Worm (Caenorhabditis elegans) whole organism, L2 larva: ENCODE results near the gene klp-3.

Source experiments
- C34F6.9 ChIP-seq: fragments of 150-350 bp; optimal IDR thresholded peaks from 2 replicates; lab custom pipeline; 2014; ENCODE audit warnings: missing biosample characterization, missing genetic modification characterization
- F13H6.1 ChIP-seq: sonication (generic microtip); optimal IDR thresholded peaks from 2 replicates; lab custom pipeline; 2016; ENCODE audit warnings: missing genetic modification characterization, missing compliant biosample characterization
- R02D3.7 ChIP-seq: fragments of 150-350 bp; optimal IDR thresholded peaks from 2 replicates; lab custom pipeline; 2014; ENCODE audit warnings: missing biosample characterization, missing genetic modification characterization
- Y55F3AM.14 ChIP-seq: fragments of 200-800 bp; sonication (Bioruptor generic); optimal IDR thresholded peaks from 2 replicates; lab custom pipeline; 2018; ENCODE audit warnings: mild to moderate bottlenecking, missing genetic modification characterization, missing compliant biosample characterization
- aly-2 ChIP-seq: fragments of 150-350 bp; optimal IDR thresholded peaks from 2 replicates; lab custom pipeline; 2014; ENCODE audit warnings: missing biosample characterization, missing genetic modification characterization
- ama-1 ChIP-seq: fragments of 150-350 bp; optimal IDR thresholded peaks from 2 replicates; lab custom pipeline; 2018; ENCODE audit warnings: inconsistent platforms
- blmp-1 ChIP-seq: sonication (generic microtip); optimal IDR thresholded peaks from 2 replicates; lab custom pipeline; 2017; ENCODE audit warnings: missing genetic modification characterization, mild to moderate bottlenecking, missing compliant biosample characterization, antibody characterized with exemption, moderate library complexity; ENCODE audit not compliant: insufficient read depth
- ceh-82 ChIP-seq: fragments of 150-350 bp; optimal IDR thresholded peaks from 2 replicates; lab custom pipeline; 2014; ENCODE audit warnings: missing biosample characterization, missing genetic modification characterization
- dmd-4 ChIP-seq: sonication (generic microtip); optimal IDR thresholded peaks from 2 replicates; lab custom pipeline; 2017; ENCODE audit warnings: missing biosample characterization, missing genetic modification characterization
- fos-1 ChIP-seq: fragments of 150-350 bp; optimal IDR thresholded peaks from 2 replicates; lab custom pipeline; 2014; ENCODE audit warnings: missing biosample characterization, missing genetic modification characterization
- gmeb-1 ChIP-seq: fragments of 150-350 bp; optimal IDR thresholded peaks from 2 replicates; lab custom pipeline; 2014; ENCODE audit warnings: missing biosample characterization, missing genetic modification characterization
- lin-13 ChIP-seq: fragments of 150-350 bp; optimal IDR thresholded peaks from 2 replicates; lab custom pipeline; 2014; ENCODE audit warnings: missing biosample characterization, missing genetic modification reagents, missing genetic modification characterization
- lin-39 ChIP-seq: fragments of 150-350 bp; optimal IDR thresholded peaks from 2 replicates; lab custom pipeline; 2014; ENCODE audit warnings: missing biosample characterization, missing genetic modification reagents, missing genetic modification characterization
- lsy-2 ChIP-seq, 2 experiments: fragments of 150-350 bp in 1 of 2; sonication (generic microtip) in 1 of 2; optimal IDR thresholded peaks; 2 replicates each; lab custom pipeline; 2014 to 2017; ENCODE audit warnings: missing biosample characterization in 2 of 2, missing genetic modification characterization in 2 of 2
- mab-5 ChIP-seq: fragments of 150-350 bp; optimal IDR thresholded peaks from 2 replicates; lab custom pipeline; 2014; ENCODE audit warnings: missing biosample characterization, missing genetic modification characterization
- mbf-1 ChIP-seq: sonication (generic microtip); optimal IDR thresholded peaks from 2 replicates; lab custom pipeline; 2017; ENCODE audit warnings: missing biosample characterization, missing genetic modification characterization
- mdl-1 ChIP-seq, 2 experiments: fragments of 150-350 bp in 1 of 2; sonication (generic microtip) in 1 of 2; optimal IDR thresholded peaks; 2 replicates each; lab custom pipeline; 2017; ENCODE audit warnings: missing biosample characterization in 2 of 2, missing genetic modification characterization in 2 of 2
- nhr-10 ChIP-seq: sonication (generic microtip); optimal IDR thresholded peaks from 2 replicates; lab custom pipeline; 2017; ENCODE audit warnings: missing biosample characterization, missing genetic modification characterization
- nhr-129 ChIP-seq: fragments of 150-350 bp; optimal IDR thresholded peaks from 2 replicates; lab custom pipeline; 2014; ENCODE audit warnings: missing biosample characterization, missing genetic modification characterization
- nhr-21 ChIP-seq: fragments of 150-350 bp; optimal IDR thresholded peaks from 2 replicates; lab custom pipeline; 2014; ENCODE audit warnings: missing biosample characterization, missing genetic modification characterization
- nhr-23 ChIP-seq: fragments of 150-350 bp; optimal IDR thresholded peaks from 2 replicates; lab custom pipeline; 2014; ENCODE audit warnings: missing biosample characterization, missing genetic modification reagents, missing genetic modification characterization
- skn-1 ChIP-seq: sonication (generic microtip); optimal IDR thresholded peaks from 2 replicates; lab custom pipeline; 2017; ENCODE audit warnings: missing biosample characterization, missing genetic modification characterization
- sma-3 ChIP-seq: sonication (generic microtip); optimal IDR thresholded peaks from 2 replicates; lab custom pipeline; 2016; ENCODE audit warnings: missing genetic modification reagents, missing genetic modification characterization, missing compliant biosample characterization
- sma-9 ChIP-seq, 2 experiments: fragments of 150-350 bp in 1 of 2; sonication (generic microtip) in 1 of 2; optimal IDR thresholded peaks; 2 replicates each; lab custom pipeline; 2014 to 2016; ENCODE audit warnings: missing genetic modification characterization in 2 of 2, mild to moderate bottlenecking in 1 of 2, missing biosample characterization in 1 of 2, missing compliant biosample characterization in 1 of 2, missing genetic modification reagents in 1 of 2, moderate library complexity in 1 of 2
- snpc-4 ChIP-seq: fragments of 150-350 bp; optimal IDR thresholded peaks from 2 replicates; lab custom pipeline; 2014; ENCODE audit warnings: missing biosample characterization, missing genetic modification characterization
- unc-39 ChIP-seq: fragments of 150-350 bp; optimal IDR thresholded peaks from 2 replicates; lab custom pipeline; 2014; ENCODE audit warnings: missing biosample characterization, missing genetic modification characterization
- unc-55 ChIP-seq: fragments of 150-350 bp; sonication (generic microtip); optimal IDR thresholded peaks from 3 replicates; lab custom pipeline; 2014; ENCODE audit warnings: missing biosample characterization, missing genetic modification reagents, missing genetic modification characterization
- unc-62 ChIP-seq: fragments of 150-350 bp; optimal IDR thresholded peaks from 2 replicates; lab custom pipeline; 2014; ENCODE audit warnings: missing biosample characterization, missing genetic modification reagents, missing genetic modification characterization
- zag-1 ChIP-seq: fragments of 150-350 bp; optimal IDR thresholded peaks from 2 replicates; lab custom pipeline; 2014; ENCODE audit warnings: missing biosample characterization, missing genetic modification characterization
- ztf-4 ChIP-seq: fragments of 150-350 bp; optimal IDR thresholded peaks from 2 replicates; lab custom pipeline; 2014; ENCODE audit warnings: missing biosample characterization, missing genetic modification characterization

klp-3 gene

DNA sequence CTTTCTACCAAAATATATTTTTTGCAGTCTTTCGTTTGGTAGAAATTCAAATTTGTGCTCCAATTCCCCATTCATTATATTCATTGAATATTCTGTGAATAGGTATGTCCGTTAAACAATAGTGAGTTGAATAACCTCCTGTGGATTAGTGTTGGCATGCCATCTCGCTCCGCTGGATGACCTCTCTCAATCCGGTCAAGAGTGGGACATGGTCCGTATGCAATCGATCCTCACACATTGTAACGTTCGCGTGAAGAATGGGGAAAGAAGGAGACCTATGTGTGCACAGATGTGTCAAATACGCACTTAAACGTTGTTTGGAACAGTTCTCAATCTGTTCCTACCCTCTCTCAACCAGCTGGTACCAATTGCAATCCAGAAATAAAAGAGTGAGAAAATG is 28.9 kb upstream of the klp-3 start:
- TF ChIP-seq nhr-129 (tag; lab: Kevin White, UChicago) (no peak), unc-39 (tag; lab: Kevin White, UChicago) (no peak), unc-62 (GFP tag; lab: Kevin White, UChicago) (no peak), dmd-4 (no peak), R02D3.7 (no peak), nhr-10 (no peak), F13H6.1 (tag; lab: Kevin White, UChicago) (no peak), mab-5 (tag; lab: Kevin White, UChicago) (no peak), fos-1 (tag; lab: Kevin White, UChicago) (no peak), ceh-82 (no peak)
- TF ChIP-seq, all 48 proteins: peak for 0

DNA sequence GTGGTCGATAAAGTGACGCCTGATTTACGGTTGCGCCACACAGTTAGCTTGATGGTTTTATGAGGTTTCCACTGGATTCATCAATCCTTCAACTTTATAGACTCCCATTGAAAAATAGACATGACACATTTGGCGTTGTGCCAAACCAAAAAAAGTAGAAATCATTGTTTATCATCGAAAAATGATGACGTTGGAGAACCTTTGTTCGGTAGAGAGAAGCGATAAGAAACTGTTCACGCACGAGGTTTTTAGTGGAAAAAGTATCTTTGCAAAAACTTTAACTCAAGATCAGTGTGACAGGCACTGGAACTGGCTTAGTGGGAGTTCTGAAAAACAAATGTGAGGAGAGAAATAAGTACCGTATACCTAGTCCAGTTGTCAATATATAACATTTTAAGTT is 28.5 kb upstream of the klp-3 start:
- TF ChIP-seq nhr-23 (tag; lab: Kevin White, UChicago), result no peak
- TF ChIP-seq F13H6.1 (tag; lab: Kevin White, UChicago), result no peak
- no peak for TF ChIP-seq mdl-1 (tag; optimal IDR thresholded peaks at IDR 0.05; lab: Kevin White, UChicago)
- peak; percentile 26 for TF ChIP-seq fos-1 (tag; lab: Kevin White, UChicago)
- TF ChIP-seq snpc-4, result no peak
- peak; percentile 24 for TF ChIP-seq skn-1 (tag; lab: Kevin White, UChicago)
- TF ChIP-seq sma-3 (GFP tag; lab: Kevin White, UChicago), result no peak
- no peak for TF ChIP-seq nhr-21 (tag; lab: Kevin White, UChicago)

DNA sequence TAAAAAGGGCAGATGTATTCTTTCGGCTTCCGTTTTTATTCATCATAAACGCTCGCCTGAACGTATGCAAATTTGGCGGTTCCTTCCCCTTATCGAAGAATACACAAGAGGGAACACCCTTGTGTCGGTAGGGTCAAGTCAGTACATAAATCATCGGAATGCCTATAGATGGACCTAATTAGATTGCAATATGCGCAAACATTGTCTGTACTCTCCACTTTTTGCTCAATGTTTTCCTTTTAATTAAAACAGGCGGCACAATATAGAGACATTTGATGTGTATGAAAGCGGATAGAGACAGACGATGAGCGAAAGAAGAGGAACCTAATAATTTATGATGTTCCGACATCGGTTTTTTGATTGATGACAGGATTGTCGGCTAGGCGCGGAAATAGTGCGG is 27.9 kb upstream of the klp-3 start:
- TF ChIP-seq mab-5 (tag; lab: Kevin White, UChicago) (peak; percentile 49), nhr-21 (tag; lab: Kevin White, UChicago) (no peak)

DNA sequence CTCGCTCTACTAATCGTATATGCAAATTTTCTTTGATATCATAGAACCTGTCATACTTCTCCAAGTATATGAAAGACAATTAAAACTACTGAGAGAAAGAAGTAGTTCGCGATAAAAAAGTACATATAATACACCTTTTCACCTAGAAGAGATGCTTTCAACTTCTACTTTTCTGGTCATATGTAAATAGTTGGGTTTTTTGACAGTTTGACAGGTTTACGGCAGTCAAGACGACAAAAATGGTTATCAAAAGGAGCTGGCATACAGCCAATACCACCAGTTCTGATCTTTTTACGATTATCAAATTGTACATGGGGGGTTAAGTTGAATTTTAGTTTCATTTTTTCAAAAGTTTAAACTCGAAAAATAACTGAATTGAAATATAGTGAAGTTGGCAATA is 27.2 kb upstream of the klp-3 start:
- no peak for TF ChIP-seq mab-5 (tag; lab: Kevin White, UChicago)
- TF ChIP-seq blmp-1, result no peak
- TF ChIP-seq aly-2 (tag; lab: Kevin White, UChicago), result no peak
- no peak for TF ChIP-seq unc-62 (GFP tag; lab: Kevin White, UChicago)
- no peak for TF ChIP-seq sma-9 (GFP tag; optimal IDR thresholded peaks at IDR 0.05; lab: Kevin White, UChicago)
- TF ChIP-seq sma-9 (tag; optimal IDR thresholded peaks at IDR 0.05; lab: Kevin White, UChicago), result no peak
- no peak for TF ChIP-seq mbf-1 (tag; lab: Kevin White, UChicago)
- TF ChIP-seq lin-39 (tag; lab: Kevin White, UChicago), result no peak
- peak; percentile 30 for TF ChIP-seq skn-1 (tag; lab: Kevin White, UChicago)
- no peak for TF ChIP-seq unc-55 (GFP tag; lab: Kevin White, UChicago)
- no peak for TF ChIP-seq lin-13 (GFP tag; lab: Kevin White, UChicago)
- peak; percentile 49 for TF ChIP-seq fos-1 (tag; lab: Kevin White, UChicago)
- TF ChIP-seq ama-1 (lab: Kevin White, UChicago), result no peak
- TF ChIP-seq F13H6.1 (tag; lab: Kevin White, UChicago), result no peak
- TF ChIP-seq zag-1, result no peak

DNA sequence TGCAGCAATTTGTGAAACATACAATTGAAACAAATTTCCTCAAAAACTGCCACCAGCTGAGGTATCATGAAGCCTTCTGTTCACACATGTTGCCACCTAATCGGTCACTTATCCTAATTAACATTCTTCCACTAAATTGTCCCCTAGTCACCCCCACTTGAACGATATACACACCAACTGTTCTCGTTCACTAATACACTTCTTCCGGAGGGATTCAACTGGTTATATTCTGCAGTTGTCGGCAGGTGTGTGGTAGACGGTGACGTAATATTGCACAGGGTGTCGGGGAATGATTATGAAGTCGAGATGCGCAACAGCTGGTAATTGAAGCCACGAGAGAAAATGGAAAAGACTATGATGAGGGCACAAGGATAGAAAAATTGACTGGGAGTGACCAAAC is 26.7 kb upstream of the klp-3 start:
- peak; percentile 34 for TF ChIP-seq nhr-129 (tag; lab: Kevin White, UChicago)
- TF ChIP-seq Y55F3AM.14, result no peak

DNA sequence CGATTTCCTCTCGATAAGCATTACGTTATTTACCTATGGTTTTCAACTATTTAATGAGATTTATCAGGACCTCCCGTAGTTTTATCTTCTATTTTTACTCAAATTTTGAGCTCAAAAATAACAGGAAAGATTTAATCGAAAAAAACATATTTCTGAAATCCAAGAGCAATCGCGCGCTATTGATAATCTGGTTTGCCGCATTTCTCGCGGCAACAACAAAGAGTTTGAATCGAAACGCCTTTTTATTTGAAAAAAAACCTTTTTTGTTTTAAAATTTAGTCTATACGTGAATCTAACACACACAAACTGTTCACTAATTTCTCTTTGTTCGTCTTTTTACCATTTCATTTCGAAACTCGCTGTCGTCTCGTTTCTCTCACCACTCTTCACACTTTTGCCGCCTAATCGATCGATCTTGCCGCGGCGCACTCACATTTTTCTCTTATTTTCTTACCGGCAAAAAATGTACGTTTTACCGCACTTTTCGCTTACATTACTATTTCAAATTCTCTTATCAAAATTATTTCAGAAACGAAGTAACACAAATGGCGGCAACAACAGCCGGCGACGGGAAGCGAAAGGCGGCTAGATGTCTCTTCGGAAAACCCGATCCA is 25.9 kb upstream of the klp-3 start, which contains the start of gene cki-2:
TSS of gene cki-2 (plus strand) at position 337 of the 614 bp plus-strand sequence.
- peak; percentile 43 for TF ChIP-seq fos-1 (tag; lab: Kevin White, UChicago)
- peak; percentile 23 for TF ChIP-seq unc-55 (GFP tag; lab: Kevin White, UChicago)
- peak; percentile 28 for TF ChIP-seq C34F6.9 (tag; lab: Kevin White, UChicago)
- peak in 1 of 2 experiments; percentile 45 for TF ChIP-seq lsy-2 (tag; optimal IDR thresholded peaks at IDR 0.05; lab: Kevin White, UChicago)
- no peak for TF ChIP-seq mbf-1 (tag; lab: Kevin White, UChicago)
- no peak for TF ChIP-seq ztf-4 (tag; lab: Kevin White, UChicago)
- peak; percentile 26 for TF ChIP-seq sma-9 (GFP tag; optimal IDR thresholded peaks at IDR 0.05; lab: Kevin White, UChicago)
- no peak for TF ChIP-seq sma-9 (tag; optimal IDR thresholded peaks at IDR 0.05; lab: Kevin White, UChicago)
- no peak for TF ChIP-seq gmeb-1 (tag; lab: Kevin White, UChicago)
